Fruit fly (Drosophila melanogaster): Measurements from ENCODE around the gene mib1.

mib1 gene

dm6 chr3L:16048722-16049459 is 37.3 kb upstream of the mib1 start:
- TF ChIP-seq psq (optimal IDR thresholded peaks at IDR 0.05) (no peak), insv (optimal IDR thresholded peaks at IDR 0.05) (no peak), h (optimal IDR thresholded peaks at IDR 0.05) (no peak), Myc (optimal IDR thresholded peaks at IDR 0.05) (no peak), Sin3A (optimal IDR thresholded peaks at IDR 0.05) (no peak), ttk (optimal IDR thresholded peaks at IDR 0.05) (no peak)

DNA sequence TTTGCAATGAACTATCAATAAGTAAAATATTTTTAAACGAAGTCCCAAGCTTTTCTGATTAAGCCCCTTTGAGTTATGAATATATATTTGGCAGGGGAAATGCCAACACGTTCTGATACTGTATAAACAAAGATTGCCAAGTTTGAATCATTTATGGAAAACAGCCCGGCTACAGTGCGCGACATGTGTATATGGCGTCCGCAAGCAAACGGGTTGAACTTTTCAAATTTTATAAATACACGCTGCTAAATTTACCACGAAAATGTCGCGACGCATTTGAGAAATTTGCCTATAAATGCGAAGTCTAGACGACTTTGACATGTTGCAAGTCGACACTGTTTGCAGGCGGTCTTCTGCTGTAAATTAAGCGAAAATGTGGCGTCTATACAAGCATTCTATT is 36.5 kb upstream of the mib1 start:
- TF ChIP-seq Myc (optimal IDR thresholded peaks at IDR 0.05) = no peak
- no peak for TF ChIP-seq ttk (optimal IDR thresholded peaks at IDR 0.05)
- no peak for TF ChIP-seq psq (optimal IDR thresholded peaks at IDR 0.05)
- TF ChIP-seq h (optimal IDR thresholded peaks at IDR 0.05) = no peak
- TF ChIP-seq Sin3A (optimal IDR thresholded peaks at IDR 0.05) = no peak
- no peak for TF ChIP-seq insv (optimal IDR thresholded peaks at IDR 0.05)

DNA sequence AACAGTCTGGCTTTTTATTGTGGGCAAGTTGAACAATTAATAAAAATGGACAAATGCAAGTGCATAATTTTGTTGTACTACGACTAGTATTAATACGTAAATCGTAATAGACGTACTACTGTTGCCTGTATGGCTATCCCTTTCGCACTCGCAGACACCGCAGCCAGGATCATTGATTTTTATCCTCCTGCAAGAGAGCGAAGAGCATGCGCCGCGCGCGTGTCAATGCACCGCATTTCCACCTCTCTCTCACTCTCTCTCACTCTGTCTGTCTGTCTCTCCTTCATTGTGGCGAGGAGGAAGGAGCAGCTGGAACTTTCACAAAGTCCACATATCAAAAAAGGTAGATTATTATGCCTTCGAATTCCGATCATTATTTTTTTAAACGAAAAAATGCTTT is 35.5 kb upstream of the mib1 start:
- no peak for TF ChIP-seq ttk (optimal IDR thresholded peaks at IDR 0.05)
- TF ChIP-seq h (optimal IDR thresholded peaks at IDR 0.05) = no peak
- TF ChIP-seq Sin3A (optimal IDR thresholded peaks at IDR 0.05) = no peak
- no peak for TF ChIP-seq insv (optimal IDR thresholded peaks at IDR 0.05)
- TF ChIP-seq psq (optimal IDR thresholded peaks at IDR 0.05) = no peak
- no peak for TF ChIP-seq Myc (optimal IDR thresholded peaks at IDR 0.05)

DNA sequence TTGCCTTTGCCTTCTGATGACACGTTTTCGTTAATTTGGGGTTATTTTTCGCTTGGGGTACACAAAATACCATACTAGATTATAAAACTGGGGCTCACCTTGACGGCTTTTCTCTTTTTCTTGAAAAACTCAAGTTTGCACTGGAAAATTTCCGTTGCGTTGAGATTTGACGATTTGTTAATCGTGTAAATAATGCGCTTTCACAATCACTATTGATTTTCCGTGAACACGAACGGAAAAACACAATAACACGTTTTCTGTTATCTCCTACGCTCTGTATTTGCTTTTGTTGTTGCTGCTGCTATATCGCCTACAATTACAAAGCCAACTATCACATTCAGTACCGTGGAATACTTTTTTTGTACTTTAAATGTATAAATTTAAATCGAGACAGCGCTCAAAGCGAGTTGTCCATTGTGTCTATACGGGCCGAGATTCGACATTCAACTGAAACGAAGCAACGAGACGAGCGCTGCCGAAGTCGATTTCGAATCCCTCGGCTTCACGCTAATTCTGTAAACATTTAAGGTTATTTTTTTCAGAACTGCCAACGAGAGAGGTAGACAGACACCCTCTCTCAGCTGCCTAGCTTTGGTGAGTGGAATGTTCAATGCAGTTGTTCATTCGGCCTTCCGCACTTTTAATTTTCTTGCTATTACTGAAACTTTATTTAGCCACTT is 34.9 kb upstream of the mib1 start:
- TF ChIP-seq Myc (optimal IDR thresholded peaks at IDR 0.05) (no peak), insv (optimal IDR thresholded peaks at IDR 0.05) (no peak), psq (optimal IDR thresholded peaks at IDR 0.05) (no peak), ttk (optimal IDR thresholded peaks at IDR 0.05) (no peak), h (optimal IDR thresholded peaks at IDR 0.05) (no peak), Sin3A (optimal IDR thresholded peaks at IDR 0.05) (no peak)

dm6 chr3L:16045831-16046336 is 34.3 kb upstream of the mib1 start:
- no peak for TF ChIP-seq ttk (optimal IDR thresholded peaks at IDR 0.05)
- no peak for TF ChIP-seq h (optimal IDR thresholded peaks at IDR 0.05)
- no peak for TF ChIP-seq insv (optimal IDR thresholded peaks at IDR 0.05)
- TF ChIP-seq psq (optimal IDR thresholded peaks at IDR 0.05) = no peak
- no peak for TF ChIP-seq Sin3A (optimal IDR thresholded peaks at IDR 0.05)
- no peak for TF ChIP-seq Myc (optimal IDR thresholded peaks at IDR 0.05)

- no peak for TF ChIP-seq h (optimal IDR thresholded peaks at IDR 0.05)
- TF ChIP-seq insv (optimal IDR thresholded peaks at IDR 0.05) = no peak
- no peak for TF ChIP-seq psq (optimal IDR thresholded peaks at IDR 0.05)
- TF ChIP-seq Sin3A (optimal IDR thresholded peaks at IDR 0.05) = no peak
- no peak for TF ChIP-seq Myc (optimal IDR thresholded peaks at IDR 0.05)
- TF ChIP-seq ttk (optimal IDR thresholded peaks at IDR 0.05) = no peak
These were observed 33.6 kb upstream of the mib1 start for dm6 chr3L:16045083-16045830.

- TF ChIP-seq ttk (optimal IDR thresholded peaks at IDR 0.05) (no peak), insv (optimal IDR thresholded peaks at IDR 0.05) (no peak), Sin3A (optimal IDR thresholded peaks at IDR 0.05) (no peak), h (optimal IDR thresholded peaks at IDR 0.05) (no peak), Myc (optimal IDR thresholded peaks at IDR 0.05) (no peak), psq (optimal IDR thresholded peaks at IDR 0.05) (no peak)
These were observed 32.3 kb upstream of the mib1 start for dm6 chr3L:16043782-16044352.

- TF ChIP-seq insv (optimal IDR thresholded peaks at IDR 0.05) (no peak), Sin3A (optimal IDR thresholded peaks at IDR 0.05) (no peak), ttk (optimal IDR thresholded peaks at IDR 0.05) (no peak), psq (optimal IDR thresholded peaks at IDR 0.05) (no peak), Myc (optimal IDR thresholded peaks at IDR 0.05) (no peak), h (optimal IDR thresholded peaks at IDR 0.05) (no peak)
These were observed 31.6 kb upstream of the mib1 start for dm6 chr3L:16043045-16043781.

- TF ChIP-seq psq (optimal IDR thresholded peaks at IDR 0.05) (no peak), insv (optimal IDR thresholded peaks at IDR 0.05) (no peak), ttk (optimal IDR thresholded peaks at IDR 0.05) (no peak)
These were observed 31.0 kb upstream of the mib1 start for dm6 chr3L:16042640-16043039.

DNA sequence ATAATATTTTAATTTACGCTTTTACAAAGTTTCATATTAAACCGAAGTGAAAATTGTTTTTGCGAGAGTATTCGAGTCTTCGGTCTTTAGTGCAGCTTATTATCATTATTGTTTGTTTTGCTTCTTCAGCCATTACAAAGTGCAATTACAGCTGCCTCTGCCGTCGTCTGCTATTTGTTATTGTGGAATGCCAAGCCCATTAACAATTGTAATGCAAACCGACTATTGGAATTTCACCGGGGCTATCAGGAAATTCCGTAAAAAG is 30.4 kb upstream of the mib1 start:
- no peak for TF ChIP-seq Myc (optimal IDR thresholded peaks at IDR 0.05)
- TF ChIP-seq h (optimal IDR thresholded peaks at IDR 0.05) = no peak
- no peak for TF ChIP-seq psq (optimal IDR thresholded peaks at IDR 0.05)
- no peak for TF ChIP-seq ttk (optimal IDR thresholded peaks at IDR 0.05)
- TF ChIP-seq insv (optimal IDR thresholded peaks at IDR 0.05) = no peak
- no peak for TF ChIP-seq Sin3A (optimal IDR thresholded peaks at IDR 0.05)

DNA sequence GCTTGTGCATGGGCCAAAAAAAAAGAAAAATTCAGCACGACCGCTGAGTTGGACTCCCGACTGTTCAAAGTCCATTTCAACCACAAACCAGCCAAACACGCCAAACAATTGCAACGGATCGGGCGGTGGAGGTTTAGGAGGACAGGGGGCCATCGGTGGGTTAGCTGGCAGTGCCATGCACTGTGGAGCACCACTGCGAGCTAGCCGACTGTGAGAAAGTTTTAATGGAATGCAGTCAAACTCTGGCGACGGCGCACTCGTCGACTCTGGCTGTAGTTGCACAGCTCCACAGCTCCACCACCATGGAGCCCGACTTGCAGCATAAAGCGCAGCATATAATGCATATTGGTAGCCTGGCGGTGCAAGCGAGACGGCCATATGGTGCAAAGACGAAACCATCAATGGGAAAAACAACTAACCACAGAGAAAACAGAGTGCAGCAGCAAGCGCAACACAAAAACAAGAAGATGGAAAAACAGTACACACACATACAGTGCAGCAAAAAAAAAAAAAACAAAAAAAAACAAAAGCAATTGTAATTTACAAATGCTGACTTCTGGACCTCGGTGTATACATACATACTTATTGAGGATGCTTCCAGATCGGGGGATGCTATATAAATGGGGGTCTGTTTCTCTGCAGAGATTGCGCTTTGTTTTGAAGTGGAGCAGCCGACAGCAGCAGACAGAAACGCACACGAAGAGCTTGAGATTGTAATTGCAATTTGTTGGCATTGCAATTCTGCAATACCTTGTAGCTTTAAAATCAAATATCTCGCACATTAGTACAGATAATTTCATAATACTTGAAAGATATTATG is 29.9 kb upstream of the mib1 start:
- TF ChIP-seq psq (optimal IDR thresholded peaks at IDR 0.05) (no peak), Myc (optimal IDR thresholded peaks at IDR 0.05) (no peak), h (optimal IDR thresholded peaks at IDR 0.05) (no peak), insv (optimal IDR thresholded peaks at IDR 0.05) (no peak), Sin3A (optimal IDR thresholded peaks at IDR 0.05) (no peak), ttk (optimal IDR thresholded peaks at IDR 0.05) (no peak)
